Fruit fly (Drosophila melanogaster) whole organism, wandering third instar larva: ENCODE measurements around the gene Blm.

Source experiments
- Abd-B ChIP-seq: fragments of >200 bp; optimal IDR thresholded peaks from 2 replicates; lab custom pipeline; 2017; ENCODE audit warnings: missing biosample characterization, missing genetic modification characterization
- CG32264 ChIP-seq: fragments of 200-800 bp; sonication (Bioruptor generic); optimal IDR thresholded peaks from 2 replicates; lab custom pipeline; 2016; ENCODE audit warnings: missing biosample characterization, missing genetic modification characterization
- CG9705 ChIP-seq: fragments of 200-800 bp; sonication (Bioruptor generic); optimal IDR thresholded peaks from 2 replicates; lab custom pipeline; 2018; ENCODE audit warnings: missing biosample characterization, mild to moderate bottlenecking, missing genetic modification characterization
- CrebA ChIP-seq: fragments of 200-800 bp; sonication (Bioruptor generic); optimal IDR thresholded peaks from 2 replicates; lab custom pipeline; 2016; ENCODE audit warnings: missing biosample characterization, mild to moderate bottlenecking, missing genetic modification characterization, borderline replicate concordance
- Dfd ChIP-seq: fragments of >200 bp; optimal IDR thresholded peaks from 2 replicates; lab custom pipeline; 2017; ENCODE audit warnings: missing biosample characterization, missing genetic modification characterization
- Dif ChIP-seq: fragments of 200-275, 200-300 bp; sonication (Bioruptor generic); optimal IDR thresholded peaks from 2 replicates; lab custom pipeline; 2018; ENCODE audit warnings: missing biosample characterization, missing genetic modification characterization; ENCODE audit not compliant: partially characterized antibody
- GATAd ChIP-seq: sonication (Bioruptor generic); optimal IDR thresholded peaks from 2 replicates; lab custom pipeline; 2016; ENCODE audit warnings: missing biosample characterization, missing genetic modification characterization
- HLH106 ChIP-seq: fragments of 200-800 bp; optimal IDR thresholded peaks from 3 replicates; lab custom pipeline; 2019; ENCODE audit warnings: missing biosample characterization, mild to moderate bottlenecking, missing genetic modification characterization, moderate library complexity
- Hnf4 ChIP-seq: fragments of 200-800 bp; sonication (Bioruptor generic); optimal IDR thresholded peaks from 2 replicates; lab custom pipeline; 2016; ENCODE audit warnings: missing biosample characterization, mild to moderate bottlenecking, missing genetic modification characterization
- Hr78 ChIP-seq: fragments of >200 bp; optimal IDR thresholded peaks from 2 replicates; lab custom pipeline; 2017; ENCODE audit warnings: missing biosample characterization, missing genetic modification characterization
- Hr83 ChIP-seq: fragments of 200-300 bp; sonication (Bioruptor generic); optimal IDR thresholded peaks from 2 replicates; lab custom pipeline; 2016; ENCODE audit warnings: missing biosample characterization, mild to moderate bottlenecking, missing genetic modification characterization, moderate library complexity; ENCODE audit not compliant: poor library complexity, severe bottlenecking
- Jra ChIP-seq: sonication (Bioruptor generic); optimal IDR thresholded peaks from 2 replicates; lab custom pipeline; 2016; ENCODE audit warnings: missing biosample characterization, missing genetic modification characterization
- Mio ChIP-seq: sonication (Bioruptor generic); optimal IDR thresholded peaks from 2 replicates; lab custom pipeline; 2016; ENCODE audit warnings: missing biosample characterization, missing genetic modification characterization
- Myc ChIP-seq: fragments of >200 bp; optimal IDR thresholded peaks from 2 replicates; lab custom pipeline; 2017
- N ChIP-seq: fragments of >200 bp; optimal IDR thresholded peaks from 2 replicates; lab custom pipeline; 2018; ENCODE audit warnings: missing biosample characterization, missing external identifiers, missing genetic modification characterization
- OdsH ChIP-seq: fragments of 200-800 bp; sonication (Bioruptor generic); optimal IDR thresholded peaks from 2 replicates; lab custom pipeline; 2016; ENCODE audit warnings: missing biosample characterization, mild to moderate bottlenecking, missing genetic modification characterization
- Rel ChIP-seq, 2 experiments: fragments of 200-800 bp; sonication (Bioruptor generic) in 1 of 2; optimal IDR thresholded peaks; 2 replicates in 1 of 2; 3 replicates in 1 of 2; lab custom pipeline; 2016 to 2019; ENCODE audit warnings: mild to moderate bottlenecking in 2 of 2, missing biosample characterization in 2 of 2, missing genetic modification characterization in 2 of 2, moderate library complexity in 1 of 2
- Sp1 ChIP-seq: fragments of 200-800 bp; sonication (Bioruptor generic); optimal IDR thresholded peaks from 3 replicates; lab custom pipeline; 2019; ENCODE audit warnings: missing biosample characterization, mild to moderate bottlenecking, missing genetic modification characterization, moderate library complexity
- Vsx2 ChIP-seq: fragments of 200-300, 225-300 bp; sonication (Bioruptor generic); optimal IDR thresholded peaks from 2 replicates; lab custom pipeline; 2018; ENCODE audit warnings: missing biosample characterization, missing genetic modification characterization; ENCODE audit not compliant: partially characterized antibody
- br ChIP-seq: fragments of 200-800 bp; sonication (Bioruptor generic); optimal IDR thresholded peaks from 2 replicates; lab custom pipeline; 2016; ENCODE audit warnings: missing biosample characterization, missing genetic modification characterization
- brk ChIP-seq: fragments of 200-800 bp; sonication (Bioruptor generic); optimal IDR thresholded peaks from 2 replicates; lab custom pipeline; 2016; ENCODE audit warnings: missing biosample characterization, mild to moderate bottlenecking, missing genetic modification characterization
- dl ChIP-seq, 2 experiments: fragments of 175-275, 200-275 bp in 1 of 2; fragments of 200-275 bp in 1 of 2; sonication (Bioruptor generic); optimal IDR thresholded peaks; lab custom pipeline; 2018; ENCODE audit warnings: mild to moderate bottlenecking in 2 of 2, missing biosample characterization in 2 of 2, missing genetic modification characterization in 2 of 2, moderate library complexity in 2 of 2; ENCODE audit not compliant: partially characterized antibody in 2 of 2, insufficient read depth in 1 of 2
- dmrt93B ChIP-seq: fragments of 200-800 bp; sonication (Bioruptor generic); optimal IDR thresholded peaks from 2 replicates; lab custom pipeline; 2018; ENCODE audit warnings: missing biosample characterization, mild to moderate bottlenecking, missing genetic modification characterization
- dsf ChIP-seq: sonication (Bioruptor generic); optimal IDR thresholded peaks from 2 replicates; lab custom pipeline; 2016; ENCODE audit warnings: missing biosample characterization, missing genetic modification characterization, borderline replicate concordance
- ey ChIP-seq: fragments of 200-800 bp; sonication (Bioruptor generic); optimal IDR thresholded peaks from 2 replicates; lab custom pipeline; 2016; ENCODE audit warnings: missing biosample characterization, missing genetic modification characterization
- foxo ChIP-seq, 2 experiments: fragments of 200-800 bp; sonication (Bioruptor generic); optimal IDR thresholded peaks; 2 replicates in 1 of 2; 3 replicates in 1 of 2; lab custom pipeline; 2016 to 2017; ENCODE audit warnings: missing biosample characterization in 2 of 2, missing genetic modification characterization in 2 of 2
- fru ChIP-seq: fragments of 200-800 bp; sonication (Bioruptor generic); optimal IDR thresholded peaks from 3 replicates; lab custom pipeline; 2016; ENCODE audit warnings: missing biosample characterization, mild to moderate bottlenecking, missing genetic modification characterization
- h ChIP-seq: fragments of 200-800 bp; sonication (Bioruptor generic); optimal IDR thresholded peaks from 3 replicates; lab custom pipeline; 2016; ENCODE audit warnings: missing biosample characterization, mild to moderate bottlenecking, missing genetic modification characterization
- jim ChIP-seq: fragments of 175-275, 200-325 bp; sonication (Bioruptor generic); optimal IDR thresholded peaks from 2 replicates; lab custom pipeline; 2016; ENCODE audit warnings: missing biosample characterization, mild to moderate bottlenecking, missing genetic modification characterization
- lola ChIP-seq: fragments of >200 bp; optimal IDR thresholded peaks from 2 replicates; lab custom pipeline; 2017; ENCODE audit warnings: missing biosample characterization, missing genetic modification characterization
- pan ChIP-seq: fragments of >200 bp; optimal IDR thresholded peaks from 2 replicates; lab custom pipeline; 2017
- psq ChIP-seq: fragments of 200-800 bp; sonication (Bioruptor generic); optimal IDR thresholded peaks from 3 replicates; lab custom pipeline; 2017; ENCODE audit warnings: missing biosample characterization, mild to moderate bottlenecking, missing genetic modification characterization, moderate library complexity
- rgr ChIP-seq: fragments of 200-800 bp; sonication (Bioruptor generic); optimal IDR thresholded peaks from 3 replicates; lab custom pipeline; 2016; ENCODE audit warnings: missing biosample characterization, mild to moderate bottlenecking, missing genetic modification characterization
- sage ChIP-seq: fragments of 200-800 bp; sonication (Bioruptor generic); optimal IDR thresholded peaks from 2 replicates; lab custom pipeline; 2016; ENCODE audit warnings: missing biosample characterization, mild to moderate bottlenecking, missing genetic modification characterization
- sv ChIP-seq: fragments of 200-800 bp; sonication (Bioruptor generic); optimal IDR thresholded peaks from 3 replicates; lab custom pipeline; 2016; ENCODE audit warnings: missing biosample characterization, missing genetic modification characterization
- tai ChIP-seq: sonication (Bioruptor generic); optimal IDR thresholded peaks from 2 replicates; lab custom pipeline; 2016; ENCODE audit warnings: missing biosample characterization, missing genetic modification characterization
- usp ChIP-seq: fragments of >200 bp; optimal IDR thresholded peaks from 2 replicates; lab custom pipeline; 2017; ENCODE audit warnings: missing biosample characterization, missing genetic modification characterization
- woc ChIP-seq: sonication (Bioruptor generic); optimal IDR thresholded peaks from 2 replicates; lab custom pipeline; 2016; ENCODE audit warnings: missing biosample characterization, mild to moderate bottlenecking, missing genetic modification characterization

The Blm gene

DNA sequence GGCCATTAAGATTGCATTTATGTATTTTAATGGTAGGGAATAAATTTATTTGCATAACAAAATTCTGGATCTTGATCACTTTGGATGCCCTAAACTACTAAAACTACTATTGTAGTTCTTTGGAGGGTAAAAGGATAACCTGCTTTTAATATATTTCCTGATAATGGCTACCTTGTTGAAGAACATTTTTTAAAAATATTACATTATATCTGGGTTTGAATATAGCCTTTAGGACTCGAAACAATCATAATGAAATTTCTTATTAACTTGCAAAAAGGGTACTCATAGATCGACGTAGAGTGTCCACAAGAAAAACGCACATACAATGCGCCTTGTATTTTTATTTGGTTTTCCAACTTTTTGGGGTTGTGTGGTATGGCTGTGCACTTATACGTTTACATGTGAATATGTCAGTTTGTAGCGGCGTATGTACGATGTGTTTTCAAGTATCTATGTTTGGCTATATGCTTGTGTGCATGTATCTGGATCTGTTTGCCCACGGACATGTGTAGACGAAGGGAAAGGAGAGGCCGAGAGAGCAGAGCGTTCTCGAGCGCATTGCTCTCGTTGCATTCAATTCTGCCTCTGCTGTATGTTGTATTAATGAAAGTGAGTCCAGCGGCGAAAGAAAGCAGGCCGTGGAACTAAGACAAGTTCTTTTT, 37.9 kb upstream of the Blm start:
- peak; percentile 92 for TF ChIP-seq Sp1
- peak; percentile 92 for TF ChIP-seq h
- no peak for TF ChIP-seq Mio (GFP tag; lab: Kevin White, UChicago)
- TF ChIP-seq psq (GFP tag; lab: Kevin White, UChicago), result peak; percentile 68
- peak; percentile 69 for TF ChIP-seq brk (GFP tag; lab: Kevin White, UChicago)
- TF ChIP-seq ey (GFP tag; lab: Kevin White, UChicago), result peak; percentile 89
- TF ChIP-seq lola (GFP tag; lab: Kevin White, UChicago), result no peak
- TF ChIP-seq CG32264 (GFP tag; lab: Kevin White, UChicago), result peak; percentile 51
- TF ChIP-seq Hr78 (GFP tag; lab: Kevin White, UChicago), result no peak
- TF ChIP-seq CG9705 (GFP tag; lab: Kevin White, UChicago), result peak; percentile 46
- TF ChIP-seq foxo (GFP tag; optimal IDR thresholded peaks at IDR 0.05; lab: Kevin White, UChicago), result peak in 1 of 2 experiments; percentile 87
- peak; percentile 81 for TF ChIP-seq dmrt93B
- peak; percentile 90 for TF ChIP-seq OdsH
- peak; percentile 80 for TF ChIP-seq Dif (GFP tag; lab: Kevin White, UChicago)
- peak; percentile 75 for TF ChIP-seq Hnf4 (GFP tag; lab: Kevin White, UChicago)
- no peak for TF ChIP-seq dsf
- peak; percentile 57 for TF ChIP-seq Vsx2 (GFP tag; lab: Kevin White, UChicago)
- no peak for TF ChIP-seq pan (lab: Kevin White, UChicago)
- TF ChIP-seq dl (GFP tag; optimal IDR thresholded peaks at IDR 0.05; lab: Kevin White, UChicago; ENCODE audit: insufficient read depth in 1 of 2, partially characterized antibody in 2 of 2), result peak; percentile 79 to 84
- TF ChIP-seq sage (GFP tag; lab: Kevin White, UChicago), result peak; percentile 82
- no peak for TF ChIP-seq Abd-B (GFP tag; lab: Kevin White, UChicago)
- TF ChIP-seq Myc (lab: Kevin White, UChicago), result no peak
- no peak for TF ChIP-seq Rel (GFP tag; optimal IDR thresholded peaks at IDR 0.05; lab: Kevin White, UChicago)
- peak; percentile 7 for TF ChIP-seq Rel (tag; optimal IDR thresholded peaks at IDR 0.05; lab: Kevin White, UChicago)
- peak; percentile 93 for TF ChIP-seq woc (GFP tag; lab: Kevin White, UChicago)
- TF ChIP-seq usp (GFP tag; lab: Kevin White, UChicago), result no peak
- peak; percentile 68 for TF ChIP-seq sv (GFP tag; lab: Kevin White, UChicago)
- TF ChIP-seq br, result peak; percentile 82
- peak; percentile 61 for TF ChIP-seq Jra (GFP tag; lab: Kevin White, UChicago)
- no peak for TF ChIP-seq Dfd (GFP tag; lab: Kevin White, UChicago)
- peak; percentile 0 for TF ChIP-seq jim (GFP tag; lab: Kevin White, UChicago)
- no peak for TF ChIP-seq N (GFP tag; lab: Kevin White, UChicago)
- TF ChIP-seq HLH106, result peak; percentile 90
- TF ChIP-seq CrebA, result peak; percentile 17
- TF ChIP-seq tai (GFP tag; lab: Kevin White, UChicago), result peak; percentile 50
- peak; percentile 86 for TF ChIP-seq rgr (GFP tag; lab: Kevin White, UChicago)
- TF ChIP-seq Hr83 (GFP tag; lab: Kevin White, UChicago), result peak; percentile 49
- peak; percentile 90 for TF ChIP-seq fru (GFP tag; lab: Kevin White, UChicago)
- no peak for TF ChIP-seq GATAd (GFP tag; lab: Kevin White, UChicago)

DNA sequence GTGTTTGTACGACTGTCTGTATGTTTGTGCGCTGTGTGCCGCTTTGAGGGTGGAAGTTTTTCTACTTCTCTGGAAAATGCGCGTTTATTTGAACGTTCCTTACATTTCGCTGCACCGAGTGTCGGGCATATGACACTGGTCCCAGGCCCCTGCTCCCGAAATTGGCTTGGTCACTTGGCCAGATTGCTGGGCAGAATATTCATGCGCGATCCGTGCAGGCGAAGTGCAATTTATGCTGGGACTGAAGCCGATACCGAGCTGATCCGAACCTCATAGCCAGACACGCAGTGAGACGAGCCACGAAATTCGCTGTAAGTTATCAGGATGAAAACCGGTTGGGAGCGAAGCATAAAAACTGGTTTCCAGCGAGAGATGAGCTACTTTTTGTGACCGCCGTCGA, 37.3 kb upstream of the Blm start:
- TF ChIP-seq br (no peak), Myc (lab: Kevin White, UChicago) (no peak), OdsH (no peak), CG32264 (GFP tag; lab: Kevin White, UChicago) (no peak), Hr83 (GFP tag; lab: Kevin White, UChicago) (peak; percentile 63), fru (GFP tag; lab: Kevin White, UChicago) (no peak), dmrt93B (no peak), h (no peak), Vsx2 (GFP tag; lab: Kevin White, UChicago) (peak; percentile 68), Sp1 (no peak), Rel (GFP tag; optimal IDR thresholded peaks at IDR 0.05; lab: Kevin White, UChicago) (no peak), Rel (tag; optimal IDR thresholded peaks at IDR 0.05; lab: Kevin White, UChicago) (no peak), foxo (GFP tag; optimal IDR thresholded peaks at IDR 0.05; lab: Kevin White, UChicago) (no peak), Dif (GFP tag; lab: Kevin White, UChicago) (peak; percentile 63), pan (lab: Kevin White, UChicago) (no peak), usp (GFP tag; lab: Kevin White, UChicago) (no peak), CG9705 (GFP tag; lab: Kevin White, UChicago) (no peak), brk (GFP tag; lab: Kevin White, UChicago) (no peak), dsf (no peak), N (GFP tag; lab: Kevin White, UChicago) (no peak), dl (GFP tag; optimal IDR thresholded peaks at IDR 0.05; lab: Kevin White, UChicago; ENCODE audit: insufficient read depth in 1 of 2, partially characterized antibody in 2 of 2) (no peak)
- TF ChIP-seq, all 38 proteins: peak for 3
